Worm (Caenorhabditis elegans) whole organism, L4 larva: ENCODE data around the gene nhr-10.

ENCODE experiments used
- F10B5.3 ChIP-seq: sonication (generic microtip); optimal IDR thresholded peaks from 2 replicates; lab custom pipeline; 2016; ENCODE audit warnings: mild to moderate bottlenecking, missing genetic modification characterization, missing compliant biosample characterization
- Y48G9A.11 ChIP-seq: fragments of 200-800 bp; sonication (Bioruptor generic); IDR thresholded peaks from 2 replicates; pipeline ENCODE4 v1.3.6; 2022; ENCODE audit warnings: missing genetic modification reagents, missing genetic modification characterization, missing compliant biosample characterization
- ceh-28 ChIP-seq: fragments of 150-350 bp; optimal IDR thresholded peaks from 2 replicates; lab custom pipeline; 2014; ENCODE audit warnings: missing biosample characterization, missing genetic modification reagents, missing genetic modification characterization
- cey-2 ChIP-seq: sonication (generic microtip); optimal IDR thresholded peaks from 3 replicates; lab custom pipeline; 2017; ENCODE audit warnings: missing genetic modification characterization, mild to moderate bottlenecking, missing compliant biosample characterization, antibody characterized with exemption, borderline replicate concordance; ENCODE audit not compliant: insufficient read depth
- fos-1 ChIP-seq: fragments of 150-350 bp; optimal IDR thresholded peaks from 2 replicates; lab custom pipeline; 2014; ENCODE audit warnings: missing biosample characterization, missing genetic modification characterization
- gei-8 ChIP-seq: fragments of 200-800 bp; sonication (Bioruptor generic); optimal IDR thresholded peaks from 2 replicates; lab custom pipeline; 2018; ENCODE audit warnings: mild to moderate bottlenecking, missing genetic modification characterization, missing compliant biosample characterization
- hlh-30 ChIP-seq: sonication (generic microtip); optimal IDR thresholded peaks from 2 replicates; lab custom pipeline; 2017; ENCODE audit warnings: antibody characterized with exemption, mild to moderate bottlenecking, missing genetic modification characterization, missing compliant biosample characterization; ENCODE audit not compliant: insufficient read depth
- madf-9 ChIP-seq: fragments of 200-800 bp; sonication (Bioruptor generic); conservative IDR thresholded peaks from 2 replicates; pipeline ENCODE4 v1.3.6; 2022; ENCODE audit warnings: missing genetic modification reagents, missing genetic modification characterization, missing compliant biosample characterization
- mdl-1 ChIP-seq, 2 experiments: fragments of 150-350 bp in 1 of 2; sonication (generic microtip) in 1 of 2; optimal IDR thresholded peaks; 2 replicates each; lab custom pipeline; 2014 to 2017; ENCODE audit warnings: missing biosample characterization in 2 of 2, missing genetic modification characterization in 2 of 2
- nhr-11 ChIP-seq: fragments of 150-350 bp; optimal IDR thresholded peaks from 2 replicates; lab custom pipeline; 2014; ENCODE audit warnings: missing biosample characterization, missing genetic modification characterization
- pha-4 ChIP-seq, 2 experiments: fragments of 150-350 bp in 1 of 2; fragments of 200-800 bp in 1 of 2; sonication (Bioruptor generic) in 1 of 2; IDR thresholded peaks in 1 of 2; optimal IDR thresholded peaks in 1 of 2; 2 replicates each; pipeline versions ENCODE4 v1.3.6 to Lab custom; 2014 to 2022; ENCODE audit warnings: missing genetic modification characterization in 2 of 2, missing genetic modification reagents in 2 of 2, missing biosample characterization in 1 of 2, missing compliant biosample characterization in 1 of 2
- zag-1 ChIP-seq: fragments of 150-350 bp; optimal IDR thresholded peaks from 2 replicates; lab custom pipeline; 2014; ENCODE audit warnings: missing biosample characterization, missing genetic modification characterization

- TF ChIP-seq cey-2 (no peak), gei-8 (GFP tag; lab: Kevin White, UChicago) (no peak), Y48G9A.11 (no peak), nhr-11 (tag; lab: Kevin White, UChicago) (no peak), ceh-28 (tag; lab: Kevin White, UChicago) (no peak), mdl-1 (tag; optimal IDR thresholded peaks at IDR 0.05; lab: Kevin White, UChicago) (no peak), fos-1 (tag; lab: Kevin White, UChicago) (no peak), F10B5.3 (no peak), hlh-30 (tag; lab: Kevin White, UChicago) (no peak), madf-9 (GFP tag; lab: Robert Waterston, UW) (no peak), zag-1 (tag; lab: Kevin White, UChicago) (no peak), pha-4 (GFP tag; IDR thresholded peaks at IDR 0.05; lab: Robert Waterston, UW) (no peak), pha-4 (tag; optimal IDR thresholded peaks at IDR 0.05; lab: Kevin White, UChicago) (no peak)
Observed at ce11 chrIII:7076386-7076785, 38.9 kb downstream of the nhr-10 start, which contains the start of gene ZK418.13.
